Fruit fly (Drosophila melanogaster) whole organism, embryonic: Measurements from ENCODE around the gene CG11279.

Experiments
- ATbp ChIP-seq: fragments of 200-800 bp; sonication (Bioruptor generic); optimal IDR thresholded peaks from 2 replicates; lab custom pipeline; 2017; ENCODE audit warnings: missing biosample characterization, mild to moderate bottlenecking, missing genetic modification characterization, missing genetic modification reagents
- BEAF-32 ChIP-seq: fragments of 200-800 bp; sonication (Bioruptor generic); optimal IDR thresholded peaks from 3 replicates; lab custom pipeline; 2017; ENCODE audit warnings: missing biosample characterization, missing genetic modification characterization, mild to moderate bottlenecking, moderate library complexity, missing genetic modification reagents
- CG10267 ChIP-seq: fragments of 200-800 bp; sonication (Bioruptor generic); optimal IDR thresholded peaks from 2 replicates; lab custom pipeline; 2018; ENCODE audit warnings: missing biosample characterization, mild to moderate bottlenecking, missing genetic modification characterization, moderate library complexity
- CG10462 ChIP-seq: fragments of 200-800 bp; sonication (Bioruptor generic); optimal IDR thresholded peaks from 2 replicates; lab custom pipeline; 2016; ENCODE audit warnings: missing biosample characterization, missing genetic modification characterization
- CG10543 ChIP-seq: fragments of 200-800 bp; sonication (Bioruptor generic); optimal IDR thresholded peaks from 3 replicates; lab custom pipeline; 2017; ENCODE audit warnings: missing biosample characterization, mild to moderate bottlenecking, missing genetic modification characterization, moderate library complexity
- CG11560 ChIP-seq: fragments of 200-800 bp; sonication (Bioruptor generic); IDR thresholded peaks from 3 replicates; pipeline ENCODE4 v1.3.6; 2022; ENCODE audit warnings: missing biosample characterization, missing genetic modification characterization
- CG1233 ChIP-seq: fragments of 200-800 bp; sonication (Bioruptor generic); optimal IDR thresholded peaks from 4 replicates; lab custom pipeline; 2018; ENCODE audit warnings: missing biosample characterization, mild to moderate bottlenecking, missing genetic modification characterization
- CG12744 ChIP-seq: fragments of 200-800 bp; sonication (Bioruptor generic); optimal IDR thresholded peaks from 2 replicates; lab custom pipeline; 2016; ENCODE audit warnings: missing biosample characterization, missing genetic modification characterization
- CG13123 ChIP-seq: fragments of 200-800 bp; sonication (Bioruptor generic); optimal IDR thresholded peaks from 2 replicates; lab custom pipeline; 2016; ENCODE audit warnings: missing biosample characterization, missing genetic modification characterization
- CG14667 ChIP-seq: fragments of 200-800 bp; sonication (Bioruptor generic); IDR thresholded peaks from 2 replicates; pipeline ENCODE4 v1.3.6; 2022; ENCODE audit warnings: missing biosample characterization, missing genetic modification characterization
- CG16813 ChIP-seq: fragments of 200-800 bp; sonication (Bioruptor generic); IDR thresholded peaks from 3 replicates; pipeline ENCODE4 v1.3.6; 2022; ENCODE audit warnings: missing biosample characterization, missing genetic modification characterization; ENCODE audit not compliant: partially characterized antibody
- CG17568 ChIP-seq: fragments of 200-800 bp; sonication (Bioruptor generic); optimal IDR thresholded peaks from 2 replicates; lab custom pipeline; 2018; ENCODE audit warnings: missing biosample characterization, mild to moderate bottlenecking, missing genetic modification characterization, moderate library complexity
- CG18599 ChIP-seq: fragments of 200-800 bp; sonication (Bioruptor generic); optimal IDR thresholded peaks from 3 replicates; lab custom pipeline; 2017; ENCODE audit warnings: missing biosample characterization, missing genetic modification characterization, mild to moderate bottlenecking, moderate library complexity, missing genetic modification reagents
- CG43689 ChIP-seq: fragments of 200-800 bp; sonication (Bioruptor generic); IDR thresholded peaks from 2 replicates; pipeline ENCODE4 v1.3.6; 2022; ENCODE audit warnings: missing biosample characterization, missing genetic modification characterization
- CG9797 ChIP-seq: fragments of 200-800 bp; sonication (Bioruptor generic); optimal IDR thresholded peaks from 3 replicates; lab custom pipeline; 2018; ENCODE audit warnings: missing biosample characterization, mild to moderate bottlenecking, missing genetic modification characterization
- Dref ChIP-seq: fragments of 200-800 bp; sonication (Bioruptor generic); IDR thresholded peaks from 2 replicates; pipeline ENCODE4 v1.3.6; 2022; ENCODE audit warnings: missing biosample characterization, missing genetic modification characterization
- Elba2 ChIP-seq: fragments of 200-800 bp; sonication (Bioruptor generic); optimal IDR thresholded peaks from 3 replicates; lab custom pipeline; 2016; ENCODE audit warnings: missing biosample characterization, missing genetic modification characterization
- Fer1 ChIP-seq: fragments of 200-800 bp; sonication (Bioruptor generic); optimal IDR thresholded peaks from 2 replicates; lab custom pipeline; 2017; ENCODE audit warnings: missing biosample characterization, mild to moderate bottlenecking, missing genetic modification characterization
- Hmr ChIP-seq: fragments of 200-800 bp; sonication (Bioruptor generic); optimal IDR thresholded peaks from 3 replicates; lab custom pipeline; 2017; ENCODE audit warnings: mild to moderate bottlenecking, missing biosample characterization, missing genetic modification reagents, missing genetic modification characterization
- Lhr ChIP-seq: fragments of 200-800 bp; sonication (Bioruptor generic); optimal IDR thresholded peaks from 3 replicates; lab custom pipeline; 2017; ENCODE audit warnings: mild to moderate bottlenecking, missing biosample characterization, missing genetic modification reagents, missing genetic modification characterization
- MBD-R2 ChIP-seq: fragments of 200-800 bp; sonication (Bioruptor generic); IDR thresholded peaks from 2 replicates; pipeline ENCODE4 v1.3.6; 2022; ENCODE audit warnings: missing biosample characterization, missing genetic modification characterization
- Med ChIP-seq: fragments of 200-800 bp; sonication (Bioruptor generic); peaks from one replicate; lab custom pipeline; 2016; ENCODE audit warnings: missing biosample characterization, missing genetic modification characterization, mild to moderate bottlenecking, inconsistent platforms, moderate library complexity
- Mrtf ChIP-seq: fragments of 200-800 bp; sonication (Bioruptor generic); IDR thresholded peaks from 3 replicates; pipeline ENCODE4 v1.3.6; 2022; ENCODE audit warnings: missing biosample characterization, missing genetic modification characterization
- Neu2 ChIP-seq: fragments of 200-800 bp; sonication (Bioruptor generic); optimal IDR thresholded peaks from 3 replicates; lab custom pipeline; 2016; ENCODE audit warnings: missing biosample characterization, missing genetic modification characterization, borderline replicate concordance
- Ptx1 ChIP-seq: fragments of 200-800 bp; sonication (Bioruptor generic); IDR thresholded peaks from 2 replicates; pipeline ENCODE4 v1.3.6; 2022; ENCODE audit warnings: missing biosample characterization, missing genetic modification characterization
- Scr ChIP-seq: fragments of 200-800 bp; sonication (Bioruptor generic); IDR thresholded peaks from 2 replicates; pipeline ENCODE4 v1.3.6; 2022; ENCODE audit warnings: missing biosample characterization, missing genetic modification characterization; ENCODE audit not compliant: partially characterized antibody
- Sry-δ ChIP-seq: fragments of 200-800 bp; sonication (Bioruptor generic); optimal IDR thresholded peaks from 2 replicates; lab custom pipeline; 2016; ENCODE audit warnings: missing biosample characterization, missing genetic modification characterization
- amos ChIP-seq: fragments of 200-800 bp; sonication (Bioruptor generic); IDR thresholded peaks from 2 replicates; pipeline ENCODE4 v1.3.6; 2022; ENCODE audit warnings: missing biosample characterization, missing genetic modification characterization; ENCODE audit not compliant: partially characterized antibody
- exex ChIP-seq: fragments of 200-800 bp; sonication (Bioruptor generic); optimal IDR thresholded peaks from 4 replicates; lab custom pipeline; 2018; ENCODE audit warnings: missing biosample characterization, mild to moderate bottlenecking, missing genetic modification characterization, moderate library complexity
- fd96Cb ChIP-seq: fragments of 200-800 bp; sonication (Bioruptor generic); optimal IDR thresholded peaks from 2 replicates; lab custom pipeline; 2018; ENCODE audit warnings: missing biosample characterization, mild to moderate bottlenecking, missing genetic modification characterization, moderate library complexity
- gce ChIP-seq: fragments of 200-800 bp; sonication (Bioruptor generic); IDR thresholded peaks from 3 replicates; pipeline ENCODE4 v1.3.6; 2022; ENCODE audit warnings: missing biosample characterization, missing genetic modification characterization
- hb ChIP-seq: fragments of 200-800 bp; sonication (Bioruptor generic); IDR thresholded peaks from 3 replicates; pipeline ENCODE4 v1.3.6; 2022; ENCODE audit warnings: missing biosample characterization, missing genetic modification characterization; ENCODE audit not compliant: partially characterized antibody
- inv ChIP-seq: fragments of 200-800 bp; sonication (Bioruptor generic); IDR thresholded peaks from 2 replicates; pipeline ENCODE4 v1.3.6; 2022; ENCODE audit warnings: missing biosample characterization, missing genetic modification characterization; ENCODE audit not compliant: partially characterized antibody
- pho ChIP-seq: fragments of 200-800 bp; sonication (Bioruptor generic); optimal IDR thresholded peaks from 2 replicates; lab custom pipeline; 2016; ENCODE audit warnings: missing biosample characterization, missing genetic modification characterization
- pzg ChIP-seq: fragments of 200-800 bp; sonication (Bioruptor generic); optimal IDR thresholded peaks from 3 replicates; lab custom pipeline; 2018; ENCODE audit warnings: missing biosample characterization, mild to moderate bottlenecking, missing genetic modification characterization, moderate library complexity
- rib ChIP-seq: fragments of 200-800 bp; sonication (Bioruptor generic); IDR thresholded peaks from 2 replicates; pipeline ENCODE4 v1.3.6; 2022; ENCODE audit warnings: missing biosample characterization, missing genetic modification characterization
- sens ChIP-seq: fragments of 200-800 bp; sonication (Bioruptor generic); peaks from one replicate; lab custom pipeline; 2016; ENCODE audit warnings: missing biosample characterization, missing genetic modification characterization
- ssp ChIP-seq: fragments of 200-800 bp; sonication (Bioruptor generic); IDR thresholded peaks from 2 replicates; pipeline ENCODE4 v1.3.6; 2022; ENCODE audit warnings: missing biosample characterization, missing genetic modification characterization
- stwl ChIP-seq: fragments of 200-800 bp; sonication (Bioruptor generic); optimal IDR thresholded peaks from 3 replicates; lab custom pipeline; 2018; ENCODE audit warnings: missing biosample characterization, mild to moderate bottlenecking, missing genetic modification characterization, moderate library complexity
- tll ChIP-seq, 2 experiments: fragments of 200-800 bp in 1 of 2; fragments of >200 bp in 1 of 2; sonication (Bioruptor generic) in 1 of 2; optimal IDR thresholded peaks; 2 replicates each; lab custom pipeline; 2017 to 2019; ENCODE audit warnings: missing biosample characterization in 2 of 2, missing genetic modification characterization in 2 of 2, mild to moderate bottlenecking in 1 of 2, moderate library complexity in 1 of 2
- zen ChIP-seq: fragments of 200-800 bp; sonication (Bioruptor generic); optimal IDR thresholded peaks from 3 replicates; lab custom pipeline; 2018; ENCODE audit warnings: missing biosample characterization, mild to moderate bottlenecking, missing genetic modification characterization, moderate library complexity

Gene CG11279

dm6 chr3L:13011511-13011910 is 35.3 kb upstream of the CG11279 start, which contains the start of gene Cul6:
Gene Cul6, minus strand, starts transcription at chr3L:13011685.
- no peak for TF ChIP-seq tll (GFP tag; optimal IDR thresholded peaks at IDR 0.05; lab: Kevin White, UChicago)
- no peak for TF ChIP-seq CG1233 (GFP tag; lab: Kevin White, UChicago)
- TF ChIP-seq exex (tag; lab: Kevin White, UChicago) = peak; percentile 29
- no peak for TF ChIP-seq CG17568 (GFP tag; lab: Kevin White, UChicago)
- TF ChIP-seq CG10267 = no peak
- no peak for TF ChIP-seq Neu2
- no peak for TF ChIP-seq CG14667
- TF ChIP-seq Hmr (GFP tag; lab: Kevin White, UChicago) = no peak
- no peak for TF ChIP-seq CG12744
- no peak for TF ChIP-seq Mrtf (GFP tag; lab: Robert Waterston, UW)
- peak; percentile 32 for TF ChIP-seq Scr (GFP tag; lab: Robert Waterston, UW)
- TF ChIP-seq rib = no peak
- TF ChIP-seq ATbp (GFP tag; lab: Kevin White, UChicago) = no peak
- peak; percentile 32; the same call in 1 of the 2 replicates for TF ChIP-seq amos (GFP tag; lab: Robert Waterston, UW)
- no peak for TF ChIP-seq MBD-R2 (GFP tag; lab: Robert Waterston, UW)
- TF ChIP-seq zen (tag; lab: Kevin White, UChicago) = peak; percentile 29
- TF ChIP-seq inv (GFP tag; lab: Robert Waterston, UW) = peak; percentile 10; the same call in 1 of the 2 replicates
- no peak for TF ChIP-seq fd96Cb (tag; lab: Kevin White, UChicago)
- TF ChIP-seq CG13123 (GFP tag; lab: Kevin White, UChicago) = no peak
- TF ChIP-seq CG9797 (GFP tag; lab: Kevin White, UChicago) = no peak
- no peak for TF ChIP-seq gce
- TF ChIP-seq sens (GFP tag; lab: Kevin White, UChicago) = peak; percentile 23
- TF ChIP-seq CG16813 (GFP tag; lab: Robert Waterston, UW) = 0 out of 3 replicates have a peak, but pooled peaks have one; percentile 35
- no peak for TF ChIP-seq CG18599 (GFP tag; lab: Kevin White, UChicago)
- TF ChIP-seq Dref (GFP tag; lab: Robert Waterston, UW) = peak; percentile 55
- TF ChIP-seq CG10462 (GFP tag; lab: Kevin White, UChicago) = no peak
- TF ChIP-seq Med (GFP tag; lab: Kevin White, UChicago) = peak; percentile 52
- TF ChIP-seq pzg (GFP tag; lab: Kevin White, UChicago) = peak; percentile 22
- no peak for TF ChIP-seq Lhr
- TF ChIP-seq CG11560 (tag; lab: Robert Waterston, UW) = no peak
- peak; percentile 60 for TF ChIP-seq ssp (GFP tag; lab: Robert Waterston, UW)
- peak; percentile 57 for TF ChIP-seq Sry-δ (GFP tag; lab: Kevin White, UChicago)
- peak; percentile 59 for TF ChIP-seq BEAF-32
- no peak for TF ChIP-seq pho (GFP tag; lab: Kevin White, UChicago)
- no peak for TF ChIP-seq CG43689 (GFP tag; lab: Robert Waterston, UW)
- TF ChIP-seq CG10543 (GFP tag; lab: Kevin White, UChicago) = no peak
- TF ChIP-seq Ptx1 = no peak
- TF ChIP-seq stwl (tag; lab: Kevin White, UChicago) = peak; percentile 29
- TF ChIP-seq Elba2 (GFP tag; lab: Kevin White, UChicago) = no peak

dm6 chr3L:13014693-13015092 is 32.1 kb upstream of the CG11279 start:
- TF ChIP-seq hb (GFP tag; lab: Robert Waterston, UW) = 0 out of 3 replicates have a peak, but pooled peaks have one; percentile 49
- no peak for TF ChIP-seq Fer1 (GFP tag; lab: Kevin White, UChicago)
- TF ChIP-seq, all 482 proteins: peak for 1
